Worm (Caenorhabditis elegans) whole organism, midembryonic: ENCODE measurements around the gene cmtr-2.

Source experiments
- T22C8.4 ChIP-seq: fragments of 200-800 bp; sonication (Bioruptor generic); IDR thresholded peaks from 2 replicates; pipeline ENCODE4 v1.3.6; 2022; ENCODE audit warnings: missing genetic modification characterization, missing compliant biosample characterization
- cog-1 ChIP-seq: sonication (generic microtip); optimal IDR thresholded peaks from 2 replicates; lab custom pipeline; 2016; ENCODE audit warnings: missing genetic modification characterization, missing compliant biosample characterization
- flt-1 ChIP-seq: fragments of 200-800 bp; sonication (Bioruptor generic); IDR thresholded peaks from 2 replicates; pipeline ENCODE4 v1.3.6; 2022; ENCODE audit warnings: missing genetic modification characterization, missing compliant biosample characterization
- klf-2 ChIP-seq: fragments of 200-800 bp; sonication (Bioruptor generic); conservative IDR thresholded peaks from 2 replicates; pipeline ENCODE4 v1.3.6; 2022; ENCODE audit warnings: missing genetic modification reagents, missing genetic modification characterization, missing compliant biosample characterization
- med-1 ChIP-seq: sonication (generic microtip); optimal IDR thresholded peaks from 2 replicates; lab custom pipeline; 2017; ENCODE audit warnings: missing genetic modification characterization, mild to moderate bottlenecking, missing compliant biosample characterization, antibody characterized with exemption, missing genetic modification reagents; ENCODE audit not compliant: insufficient read depth
- ref-1 ChIP-seq: fragments of 200-800 bp; sonication (Bioruptor generic); conservative IDR thresholded peaks from 2 replicates; pipeline ENCODE4 v1.3.6; 2022; ENCODE audit warnings: missing genetic modification reagents, missing genetic modification characterization, missing compliant biosample characterization
- tab-1 ChIP-seq: fragments of 200-800 bp; sonication (Bioruptor generic); IDR thresholded peaks from 2 replicates; pipeline ENCODE4 v1.3.6; 2022; ENCODE audit warnings: missing genetic modification characterization, missing compliant biosample characterization
- ztf-23 ChIP-seq: fragments of 200-800 bp; sonication (Bioruptor generic); IDR thresholded peaks from 2 replicates; pipeline ENCODE4 v1.3.6; 2022; ENCODE audit warnings: missing genetic modification reagents, missing genetic modification characterization, missing compliant biosample characterization
- ztf-29 ChIP-seq: fragments of 200-800 bp; sonication (Bioruptor generic); IDR thresholded peaks from 2 replicates; pipeline ENCODE4 v1.3.6; 2022; ENCODE audit warnings: missing genetic modification reagents, missing genetic modification characterization, missing compliant biosample characterization

The cmtr-2 gene

DNA sequence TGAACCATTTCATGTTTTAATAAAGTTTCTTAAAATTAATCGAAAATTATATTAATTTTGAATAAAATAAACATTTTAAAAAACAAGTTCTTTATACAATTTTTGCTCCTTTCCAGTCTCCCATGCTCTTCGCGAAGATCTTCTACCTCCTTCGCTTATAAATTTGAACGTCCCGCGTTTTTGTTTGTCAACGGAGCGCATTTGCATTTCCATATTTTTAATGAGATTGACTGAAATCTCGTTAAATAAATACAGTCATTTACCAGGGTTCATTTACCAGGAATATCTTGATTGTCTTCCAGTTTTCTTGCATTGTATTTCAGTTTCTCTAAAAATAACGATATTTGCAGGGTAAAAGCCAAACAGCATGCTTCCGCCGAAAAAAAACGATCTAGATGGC, at the start of gene cmtr-2:
Gene cmtr-2 (plus strand): TSS at position 351 of the 400 bp plus-strand sequence.
- no peak for TF ChIP-seq klf-2 (GFP tag; lab: Robert Waterston, UW)
- TF ChIP-seq flt-1, result no peak
- no peak for TF ChIP-seq ztf-29
- TF ChIP-seq ref-1 (GFP tag; lab: Robert Waterston, UW), result no peak
- no peak for TF ChIP-seq T22C8.4 (GFP tag; lab: Robert Waterston, UW)
- TF ChIP-seq tab-1, result no peak
- no peak for TF ChIP-seq med-1 (GFP tag; lab: Kevin White, UChicago)
- TF ChIP-seq ztf-23 (GFP tag; lab: Robert Waterston, UW), result no peak
- no peak for TF ChIP-seq cog-1 (tag; lab: Kevin White, UChicago)

DNA sequence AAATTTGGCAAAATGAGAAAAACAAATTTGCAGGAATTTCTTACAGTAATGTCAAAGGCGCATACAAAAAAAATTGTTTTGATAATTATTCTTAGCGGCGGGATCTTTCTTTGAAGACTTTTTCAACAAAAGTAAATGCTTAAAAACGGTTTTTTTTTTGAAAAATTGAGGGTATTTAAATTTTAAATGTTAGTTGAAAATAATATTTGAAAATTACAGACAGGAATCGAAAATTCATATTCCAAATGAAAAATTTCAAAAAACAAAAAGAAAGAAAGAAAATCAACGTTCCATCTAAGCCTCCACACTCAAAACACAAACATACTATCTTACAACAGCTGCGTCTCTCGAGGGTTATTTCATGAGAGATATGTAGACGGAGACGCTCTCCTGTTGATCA, 38.1 kb upstream of the cmtr-2 start:
- TF ChIP-seq ref-1 (GFP tag; lab: Robert Waterston, UW) (no peak), tab-1 (no peak), flt-1 (no peak), T22C8.4 (GFP tag; lab: Robert Waterston, UW) (no peak), klf-2 (GFP tag; lab: Robert Waterston, UW) (no peak), ztf-29 (no peak), cog-1 (tag; lab: Kevin White, UChicago) (no peak), ztf-23 (GFP tag; lab: Robert Waterston, UW) (no peak), med-1 (GFP tag; lab: Kevin White, UChicago) (no peak)

DNA sequence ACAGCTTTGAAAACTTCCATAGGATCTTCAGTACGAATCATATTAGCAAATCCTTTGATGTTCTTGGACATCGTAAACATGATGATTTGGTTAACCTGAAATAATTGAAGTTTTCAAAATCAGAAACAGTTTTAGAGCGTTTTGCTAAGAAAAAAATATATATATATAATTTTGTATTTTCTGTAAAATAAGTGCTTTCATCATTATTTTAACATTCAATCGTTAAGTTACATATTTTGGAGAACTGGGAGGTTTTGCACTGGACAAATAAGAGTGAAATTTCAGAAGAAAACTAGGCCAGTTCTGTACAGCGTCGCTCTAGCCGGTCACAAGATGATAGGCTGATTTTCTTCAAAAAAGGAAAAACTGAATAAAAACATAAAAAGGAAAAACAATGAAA, 36.7 kb upstream of the cmtr-2 start, which contains the start of gene F27B3.6:
Gene F27B3.6 (minus strand): TSS at position 101 of the 400 bp plus-strand sequence.
- TF ChIP-seq klf-2 (GFP tag; lab: Robert Waterston, UW) (no peak), med-1 (GFP tag; lab: Kevin White, UChicago) (no peak), T22C8.4 (GFP tag; lab: Robert Waterston, UW) (no peak), ref-1 (GFP tag; lab: Robert Waterston, UW) (no peak)

DNA sequence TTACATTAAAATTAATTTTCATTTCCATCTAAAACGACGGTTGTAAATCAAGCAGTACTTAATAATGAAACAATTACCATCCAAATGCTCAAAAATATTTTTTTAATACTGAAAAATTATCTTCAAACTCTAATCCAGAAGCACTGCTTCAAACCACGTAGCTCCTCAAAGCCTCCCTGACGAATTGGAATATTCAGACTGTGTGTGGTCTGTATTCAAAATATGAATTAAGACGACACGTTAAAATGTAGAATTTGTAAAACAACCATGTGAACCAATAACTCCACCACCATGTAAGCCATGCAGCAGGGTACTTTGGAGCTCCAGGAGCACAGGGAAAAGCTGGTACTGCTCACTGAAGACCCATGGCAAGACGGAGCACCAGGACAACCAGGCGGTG, 35.8 kb upstream of the cmtr-2 start, which contains the start of gene F27B3.8:
Gene F27B3.8 (plus strand): TSS at position 301 of the 400 bp plus-strand sequence.
- TF ChIP-seq cog-1 (tag; lab: Kevin White, UChicago), result no peak
- no peak for TF ChIP-seq tab-1
- no peak for TF ChIP-seq ref-1 (GFP tag; lab: Robert Waterston, UW)
- no peak for TF ChIP-seq med-1 (GFP tag; lab: Kevin White, UChicago)
- TF ChIP-seq T22C8.4 (GFP tag; lab: Robert Waterston, UW), result no peak
- TF ChIP-seq ztf-29, result no peak
- TF ChIP-seq ztf-23 (GFP tag; lab: Robert Waterston, UW), result no peak
- no peak for TF ChIP-seq flt-1
- TF ChIP-seq klf-2 (GFP tag; lab: Robert Waterston, UW), result no peak

DNA sequence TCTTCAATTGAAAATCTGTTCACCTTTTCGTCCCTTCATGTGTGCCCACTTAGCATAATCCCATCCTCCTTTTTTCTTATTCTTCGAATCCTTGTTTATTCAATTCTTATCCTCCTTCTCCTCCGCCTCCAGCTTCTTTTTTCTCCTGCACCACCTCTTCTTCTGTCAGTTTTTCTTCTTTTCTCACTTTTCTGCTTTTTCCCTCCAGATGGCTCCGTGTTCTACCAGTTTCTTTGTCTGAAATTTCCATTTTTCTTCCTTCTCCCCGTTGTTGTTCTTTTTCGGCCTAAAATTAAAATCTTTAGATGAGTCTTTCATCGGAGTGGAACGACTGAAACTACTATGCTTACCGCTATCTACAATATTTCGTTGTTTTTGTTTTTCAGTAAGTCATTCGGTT, 33.6 kb upstream of the cmtr-2 start, which contains the start of gene acr-21:
Gene acr-21 (plus strand): TSS at position 301 of the 400 bp plus-strand sequence.
- TF ChIP-seq med-1 (GFP tag; lab: Kevin White, UChicago), result no peak
- TF ChIP-seq ztf-29, result no peak
- no peak for TF ChIP-seq flt-1
- no peak for TF ChIP-seq cog-1 (tag; lab: Kevin White, UChicago)
- TF ChIP-seq T22C8.4 (GFP tag; lab: Robert Waterston, UW), result no peak
- no peak for TF ChIP-seq klf-2 (GFP tag; lab: Robert Waterston, UW)
- no peak for TF ChIP-seq tab-1
- no peak for TF ChIP-seq ztf-23 (GFP tag; lab: Robert Waterston, UW)
- TF ChIP-seq ref-1 (GFP tag; lab: Robert Waterston, UW), result no peak

DNA sequence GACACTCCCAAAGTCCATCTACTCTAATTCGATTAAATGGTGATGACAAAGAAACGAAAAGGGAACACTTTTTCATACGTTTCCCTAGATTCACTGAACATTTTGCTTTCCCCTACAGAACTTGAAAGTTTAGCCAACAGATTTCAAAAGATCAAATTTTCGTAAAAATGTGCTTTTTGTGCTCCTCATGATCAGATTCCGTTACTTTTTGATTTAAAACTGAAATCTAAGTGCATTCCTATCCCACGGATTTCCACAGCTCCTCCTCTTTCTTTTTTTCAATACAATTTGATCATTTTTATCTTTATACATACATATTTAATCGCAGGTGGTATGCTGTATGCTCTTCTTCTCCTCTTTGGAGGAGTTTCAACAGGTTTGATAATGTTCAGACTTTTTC, 27.6 kb upstream of the cmtr-2 start, which contains the start of gene ddo-3:
Gene ddo-3 (plus strand): TSS at position 301 of the 400 bp plus-strand sequence.
- no peak for TF ChIP-seq ztf-29

DNA sequence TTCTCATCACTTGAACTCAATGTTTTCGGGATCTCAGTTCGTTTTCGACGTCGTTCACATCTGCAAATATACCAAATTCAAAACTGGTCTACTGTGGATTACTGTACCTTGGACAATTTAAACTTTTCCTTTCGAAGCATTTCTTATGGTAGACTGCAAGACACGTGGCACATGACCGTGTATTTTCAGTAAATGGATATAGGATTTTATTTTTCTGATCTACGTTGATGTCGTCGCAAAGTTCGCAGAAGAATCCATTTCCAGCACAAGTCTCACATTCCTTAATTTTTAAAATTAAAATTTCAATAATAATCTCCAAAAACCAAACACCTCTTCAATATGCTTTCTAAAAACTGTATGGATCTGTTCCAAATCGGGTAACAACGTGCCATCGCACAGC, 25.7 kb upstream of the cmtr-2 start:
- TF ChIP-seq ztf-23 (GFP tag; lab: Robert Waterston, UW) (no peak), tab-1 (no peak), ztf-29 (no peak), klf-2 (GFP tag; lab: Robert Waterston, UW) (no peak), flt-1 (no peak), med-1 (GFP tag; lab: Kevin White, UChicago) (no peak), T22C8.4 (GFP tag; lab: Robert Waterston, UW) (no peak), ref-1 (GFP tag; lab: Robert Waterston, UW) (no peak), cog-1 (tag; lab: Kevin White, UChicago) (no peak)

DNA sequence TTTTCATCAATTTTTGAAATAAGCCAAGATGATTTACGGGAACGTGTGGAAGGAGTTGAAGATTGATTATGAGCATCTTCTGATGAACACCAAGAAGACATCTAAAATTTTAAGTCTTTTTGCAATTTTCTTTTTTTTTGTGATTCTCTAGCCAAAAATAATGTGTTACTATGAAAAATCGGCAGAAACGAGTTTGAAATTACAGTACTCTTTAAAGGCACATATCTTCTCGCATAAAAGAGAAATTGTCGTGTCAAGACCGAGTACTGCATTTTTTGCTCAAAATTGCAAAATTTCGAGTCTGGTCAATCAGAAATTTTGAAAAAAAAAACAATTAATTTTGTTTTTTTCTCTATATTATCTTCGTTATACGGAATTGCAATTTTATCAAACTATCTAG, 23.1 kb upstream of the cmtr-2 start, which contains the start of gene F20H11.1:
Gene F20H11.1 (minus strand): TSS at position 101 of the 400 bp plus-strand sequence.
- TF ChIP-seq cog-1 (tag; lab: Kevin White, UChicago), result no peak
- no peak for TF ChIP-seq ztf-29
- no peak for TF ChIP-seq ref-1 (GFP tag; lab: Robert Waterston, UW)
- no peak for TF ChIP-seq tab-1
- TF ChIP-seq T22C8.4 (GFP tag; lab: Robert Waterston, UW), result no peak
- no peak for TF ChIP-seq flt-1
- no peak for TF ChIP-seq ztf-23 (GFP tag; lab: Robert Waterston, UW)
- no peak for TF ChIP-seq med-1 (GFP tag; lab: Kevin White, UChicago)
- no peak for TF ChIP-seq klf-2 (GFP tag; lab: Robert Waterston, UW)

DNA sequence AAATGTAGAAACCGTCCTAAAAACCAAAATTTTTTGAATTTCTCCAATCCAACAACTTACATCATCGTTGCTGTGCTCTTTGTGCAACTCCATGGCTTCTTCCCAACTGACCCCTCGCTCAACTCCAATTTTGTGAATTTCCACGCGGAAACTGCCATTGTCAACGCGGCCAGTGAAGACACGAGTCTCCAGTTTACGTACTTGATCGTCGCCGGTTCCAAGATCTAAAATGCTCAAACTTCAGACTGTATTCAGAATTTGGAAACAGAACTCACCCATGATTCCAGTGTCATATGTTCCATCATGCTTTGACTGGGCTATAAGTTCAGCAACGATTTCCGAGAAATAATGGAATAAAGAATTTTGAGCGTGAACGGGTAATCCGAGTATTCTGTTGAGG, 21.1 kb upstream of the cmtr-2 start:
- no peak for TF ChIP-seq med-1 (GFP tag; lab: Kevin White, UChicago)

DNA sequence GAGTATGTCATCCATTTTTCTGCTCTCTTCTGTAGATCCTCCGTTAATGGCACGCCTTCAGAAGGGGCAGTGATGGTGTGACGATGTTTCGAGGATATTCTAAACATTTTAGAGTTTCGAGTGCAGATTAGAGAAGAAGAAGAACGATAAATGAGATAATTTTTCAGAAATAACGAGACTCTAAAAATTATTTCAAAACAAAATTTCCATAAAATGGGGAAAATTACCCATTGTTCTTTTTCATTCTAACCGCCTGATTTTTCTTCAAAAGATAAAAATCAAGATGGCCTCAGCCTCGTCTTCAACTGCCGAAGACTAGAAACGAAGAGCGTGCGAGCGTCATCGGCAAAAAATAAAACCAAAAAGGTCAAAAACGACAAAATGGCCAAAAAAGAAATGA, 14.1 kb upstream of the cmtr-2 start, which contains the start of gene let-765:
Gene let-765 (minus strand): TSS at position 101 of the 400 bp plus-strand sequence.
- TF ChIP-seq ztf-29 (no peak), klf-2 (GFP tag; lab: Robert Waterston, UW) (no peak), ref-1 (GFP tag; lab: Robert Waterston, UW) (no peak), cog-1 (tag; lab: Kevin White, UChicago) (no peak), flt-1 (no peak), med-1 (GFP tag; lab: Kevin White, UChicago) (no peak)
